Fruit fly (Drosophila melanogaster): Measurements from ENCODE around the gene disco-r.

DNA sequence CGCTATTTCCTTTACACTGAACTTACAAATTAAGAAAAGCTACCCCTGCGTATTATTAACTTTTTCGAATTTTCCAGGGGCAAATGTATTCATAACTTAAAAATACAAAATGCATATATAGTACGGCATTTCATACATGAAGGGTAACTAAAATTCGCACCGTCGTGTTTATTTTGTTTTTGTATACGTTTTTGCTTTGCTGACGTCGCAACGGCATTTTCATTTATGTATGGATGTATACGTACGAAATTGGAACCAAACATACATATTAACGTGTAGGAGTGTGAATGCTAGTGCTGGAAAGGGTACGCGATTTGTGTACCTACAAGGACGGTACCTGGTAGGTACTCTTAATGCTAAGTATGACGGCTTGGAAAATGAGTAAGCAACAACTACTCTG lies 76.6 kb downstream of the disco-r start:
- TF ChIP-seq ttk (optimal IDR thresholded peaks at IDR 0.05) (no peak), Sin3A (optimal IDR thresholded peaks at IDR 0.05) (no peak), psq (optimal IDR thresholded peaks at IDR 0.05) (no peak), insv (optimal IDR thresholded peaks at IDR 0.05) (no peak), h (optimal IDR thresholded peaks at IDR 0.05) (no peak)

Data from Kc167 (cell line).